Worm (Caenorhabditis elegans): ENCODE measurements around the gene R11G10.4.
A peak's percentile ranks its signal among the peaks of the same experiment; 100 is the strongest.

The R11G10.4 gene

ce11 chrV:13464123-13464522, 42.3 kb upstream of the R11G10.4 start:
- peak; percentile 16 for TF ChIP-seq ces-1 (GFP tag; optimal IDR thresholded peaks at IDR 0.05)
- TF ChIP-seq lin-32 (GFP tag; optimal IDR thresholded peaks at IDR 0.05): no peak

- TF ChIP-seq mab-5 (tag; optimal IDR thresholded peaks at IDR 0.05) (no peak), ces-1 (GFP tag; optimal IDR thresholded peaks at IDR 0.05) (peak; percentile 49), lin-13 (tag; optimal IDR thresholded peaks at IDR 0.05) (peak; percentile 33), cnd-1 (tag; optimal IDR thresholded peaks at IDR 0.05) (peak; percentile 55), sem-2 (GFP tag; optimal IDR thresholded peaks at IDR 0.05) (no peak), nhr-76 (tag; optimal IDR thresholded peaks at IDR 0.05) (no peak), nhr-12 (tag; optimal IDR thresholded peaks at IDR 0.05) (no peak), drap-1 (GFP tag; optimal IDR thresholded peaks at IDR 0.05) (peak; percentile 30), elt-1 (tag; optimal IDR thresholded peaks at IDR 0.05; ENCODE audit: borderline replicate concordance, insufficient read depth) (no peak), sptf-1 (tag; optimal IDR thresholded peaks at IDR 0.05) (peak; percentile 78), mls-2 (tag; optimal IDR thresholded peaks at IDR 0.05) (no peak), bed-3 (GFP tag; optimal IDR thresholded peaks at IDR 0.05) (no peak), mep-1 (tag; optimal IDR thresholded peaks at IDR 0.05) (peak; percentile 52)
Observed at ce11 chrV:13468190-13468765, 38.1 kb upstream of the R11G10.4 start, which contains the start of the genes F25H9.6 and F25H9.7. TSS of gene F25H9.6 (minus strand) at chrV:13468361. TSS of gene F25H9.7 (plus strand) at chrV:13468376.

ce11 chrV:13472062-13472461, 34.4 kb upstream of the R11G10.4 start:
- TF ChIP-seq lin-32 (GFP tag; optimal IDR thresholded peaks at IDR 0.05): no peak
- TF ChIP-seq snpc-4 (tag; optimal IDR thresholded peaks at IDR 0.05): no peak
- no peak for TF ChIP-seq unc-39 (tag; optimal IDR thresholded peaks at IDR 0.05)
- TF ChIP-seq M03D4.4 (tag; optimal IDR thresholded peaks at IDR 0.05): no peak
- TF ChIP-seq hlh-1 (tag; optimal IDR thresholded peaks at IDR 0.05): no peak
- TF ChIP-seq ceh-43 (GFP tag; optimal IDR thresholded peaks at IDR 0.05): no peak
- no peak for TF ChIP-seq ham-2 (GFP tag; optimal IDR thresholded peaks at IDR 0.05)
- no peak for TF ChIP-seq zip-8 (tag; optimal IDR thresholded peaks at IDR 0.05)
- no peak for TF ChIP-seq mab-5 (tag; optimal IDR thresholded peaks at IDR 0.05)
- TF ChIP-seq lin-13 (tag; optimal IDR thresholded peaks at IDR 0.05): no peak
- TF ChIP-seq nhr-2 (tag; optimal IDR thresholded peaks at IDR 0.05): no peak
- TF ChIP-seq tbx-8 (GFP tag; optimal IDR thresholded peaks at IDR 0.05): no peak
- no peak for TF ChIP-seq ces-1 (GFP tag; optimal IDR thresholded peaks at IDR 0.05)
- no peak for TF ChIP-seq nhr-237 (tag; optimal IDR thresholded peaks at IDR 0.05)
- no peak for TF ChIP-seq sptf-1 (tag; optimal IDR thresholded peaks at IDR 0.05)
- no peak for TF ChIP-seq ztf-11 (tag; optimal IDR thresholded peaks at IDR 0.05)
- no peak for TF ChIP-seq unc-62 (GFP tag; optimal IDR thresholded peaks at IDR 0.05)
- no peak for TF ChIP-seq bed-3 (GFP tag; optimal IDR thresholded peaks at IDR 0.05)

- no peak for TF ChIP-seq unc-120 (tag; optimal IDR thresholded peaks at IDR 0.05; ENCODE audit: poor library complexity, severe bottlenecking)
- peak; percentile 79 for TF ChIP-seq unc-62 (GFP tag; optimal IDR thresholded peaks at IDR 0.05)
- no peak for TF ChIP-seq tbx-8 (GFP tag; optimal IDR thresholded peaks at IDR 0.05)
- no peak for TF ChIP-seq lin-32 (GFP tag; optimal IDR thresholded peaks at IDR 0.05)
- no peak for TF ChIP-seq ztf-11 (tag; optimal IDR thresholded peaks at IDR 0.05)
- no peak for TF ChIP-seq flh-1 (GFP tag; optimal IDR thresholded peaks at IDR 0.05)
- TF ChIP-seq mls-2 (tag; optimal IDR thresholded peaks at IDR 0.05): no peak
- no peak for TF ChIP-seq blmp-1 (tag; optimal IDR thresholded peaks at IDR 0.05)
- TF ChIP-seq hlh-1 (tag; optimal IDR thresholded peaks at IDR 0.05): peak; percentile 97
- TF ChIP-seq pha-4 (tag; optimal IDR thresholded peaks at IDR 0.05): no peak
- no peak for TF ChIP-seq ceh-39 (tag; optimal IDR thresholded peaks at IDR 0.05)
- no peak for TF ChIP-seq M03D4.4 (tag; optimal IDR thresholded peaks at IDR 0.05)
- TF ChIP-seq ceh-83 (GFP tag; optimal IDR thresholded peaks at IDR 0.05): no peak
Observed at ce11 chrV:13473467-13473866, 33.0 kb upstream of the R11G10.4 start, which contains the start of gene T10G3.1. TSS of gene T10G3.1 (minus strand) at chrV:13473679.

- TF ChIP-seq nhr-76 (tag; optimal IDR thresholded peaks at IDR 0.05): no peak
- no peak for TF ChIP-seq mab-5 (tag; optimal IDR thresholded peaks at IDR 0.05)
- TF ChIP-seq mep-1 (tag; optimal IDR thresholded peaks at IDR 0.05): no peak
- TF ChIP-seq blmp-1 (tag; optimal IDR thresholded peaks at IDR 0.05): no peak
- no peak for TF ChIP-seq flh-1 (GFP tag; optimal IDR thresholded peaks at IDR 0.05)
- no peak for TF ChIP-seq nhr-2 (tag; optimal IDR thresholded peaks at IDR 0.05)
- TF ChIP-seq ceh-39 (tag; optimal IDR thresholded peaks at IDR 0.05): no peak
- no peak for TF ChIP-seq ceh-43 (GFP tag; optimal IDR thresholded peaks at IDR 0.05)
- no peak for TF ChIP-seq pha-4 (tag; optimal IDR thresholded peaks at IDR 0.05)
- no peak for TF ChIP-seq unc-120 (tag; optimal IDR thresholded peaks at IDR 0.05; ENCODE audit: poor library complexity, severe bottlenecking)
- no peak for TF ChIP-seq zip-8 (tag; optimal IDR thresholded peaks at IDR 0.05)
- no peak for TF ChIP-seq elt-3 (tag; optimal IDR thresholded peaks at IDR 0.05)
- no peak for TF ChIP-seq unc-62 (GFP tag; optimal IDR thresholded peaks at IDR 0.05)
- TF ChIP-seq unc-39 (tag; optimal IDR thresholded peaks at IDR 0.05): no peak
- no peak for TF ChIP-seq M03D4.4 (tag; optimal IDR thresholded peaks at IDR 0.05)
- TF ChIP-seq nhr-12 (tag; optimal IDR thresholded peaks at IDR 0.05): no peak
- TF ChIP-seq nhr-237 (tag; optimal IDR thresholded peaks at IDR 0.05): no peak
- TF ChIP-seq drap-1 (GFP tag; optimal IDR thresholded peaks at IDR 0.05): no peak
- no peak for TF ChIP-seq sptf-1 (tag; optimal IDR thresholded peaks at IDR 0.05)
- no peak for TF ChIP-seq mls-2 (tag; optimal IDR thresholded peaks at IDR 0.05)
Observed at ce11 chrV:13476350-13476749, 30.1 kb upstream of the R11G10.4 start, which contains the start of gene T10G3.8. TSS of gene T10G3.8 (minus strand) at chrV:13476450.
